Worm (Caenorhabditis elegans): Measurements from ENCODE around the gene F42A9.3.

DNA sequence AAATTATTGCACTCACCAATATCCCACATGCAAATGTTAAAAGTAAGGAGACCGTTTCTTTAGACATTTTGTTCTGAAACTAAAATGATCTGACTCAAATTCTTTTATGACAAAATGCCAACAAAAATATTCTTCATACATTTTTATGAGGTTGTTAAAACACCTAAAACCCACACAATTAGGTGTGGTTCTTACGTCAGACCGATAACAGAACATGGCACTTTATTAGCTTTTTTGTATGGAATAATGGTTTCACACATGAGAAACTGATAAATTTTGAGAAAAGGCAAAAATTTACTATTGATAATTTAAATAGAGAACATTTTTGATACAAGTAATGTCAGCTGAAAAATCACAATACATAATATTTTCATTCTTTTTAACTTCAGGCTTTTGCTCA lies 36.5 kb downstream of the F42A9.3 start, which contains the start of gene C49C8.5:
- no peak for TF ChIP-seq mdl-1 (tag; optimal IDR thresholded peaks at IDR 0.05)
- no peak for TF ChIP-seq unc-62 (GFP tag; optimal IDR thresholded peaks at IDR 0.05)
- no peak for TF ChIP-seq fkh-10 (GFP tag; optimal IDR thresholded peaks at IDR 0.05)
- no peak for TF ChIP-seq C34B4.2 (tag; optimal IDR thresholded peaks at IDR 0.05)
- TF ChIP-seq ztf-11 (tag; optimal IDR thresholded peaks at IDR 0.05): no peak
- TF ChIP-seq nhr-77 (tag; optimal IDR thresholded peaks at IDR 0.05): no peak
- TF ChIP-seq unc-130 (tag; optimal IDR thresholded peaks at IDR 0.05): no peak
- no peak for TF ChIP-seq lsy-2 (tag; optimal IDR thresholded peaks at IDR 0.05)
- TF ChIP-seq zag-1 (tag; optimal IDR thresholded peaks at IDR 0.05): no peak
- no peak for TF ChIP-seq rnt-1 (tag; optimal IDR thresholded peaks at IDR 0.05)
